Fruit fly (Drosophila melanogaster): Measurements from ENCODE around the gene nonC.
A peak's percentile ranks its signal among the peaks of the same experiment; 100 is the strongest.

nonC gene

dm6 chrX:6862521-6863288 lies 38.4 kb downstream of the nonC start:
- peak; percentile 67 for TF ChIP-seq sage (GFP tag; optimal IDR thresholded peaks at IDR 0.05)
- no peak for TF ChIP-seq lola (GFP tag; optimal IDR thresholded peaks at IDR 0.05)
- peak; percentile 14 for TF ChIP-seq br (GFP tag; optimal IDR thresholded peaks at IDR 0.05)
- no peak for TF ChIP-seq Hr78 (GFP tag; optimal IDR thresholded peaks at IDR 0.05)
- peak; percentile 30 for TF ChIP-seq Jra (GFP tag; optimal IDR thresholded peaks at IDR 0.05)
- TF ChIP-seq Vsx2 (GFP tag; optimal IDR thresholded peaks at IDR 0.05; ENCODE audit: partially characterized antibody) = peak; percentile 69
- TF ChIP-seq dsf (GFP tag; optimal IDR thresholded peaks at IDR 0.05; ENCODE audit: borderline replicate concordance) = no peak
- TF ChIP-seq Mio (GFP tag; optimal IDR thresholded peaks at IDR 0.05) = no peak
- TF ChIP-seq brk (GFP tag; optimal IDR thresholded peaks at IDR 0.05) = no peak
- no peak for TF ChIP-seq Sp1 (GFP tag; optimal IDR thresholded peaks at IDR 0.05)
- peak; percentile 15 for TF ChIP-seq tai (GFP tag; optimal IDR thresholded peaks at IDR 0.05)
- no peak for TF ChIP-seq pan (optimal IDR thresholded peaks at IDR 0.05)
- no peak for TF ChIP-seq HLH106 (tag; optimal IDR thresholded peaks at IDR 0.05)
- TF ChIP-seq dmrt93B (GFP tag; optimal IDR thresholded peaks at IDR 0.05) = no peak
- TF ChIP-seq dl (GFP tag; optimal IDR thresholded peaks at IDR 0.05; ENCODE audit: insufficient read depth in 1 of 2, partially characterized antibody in 2 of 2) = no peak
- peak; percentile 95 for TF ChIP-seq psq (GFP tag; optimal IDR thresholded peaks at IDR 0.05)
- TF ChIP-seq Dif (GFP tag; optimal IDR thresholded peaks at IDR 0.05; ENCODE audit: partially characterized antibody) = no peak
- TF ChIP-seq h (GFP tag; optimal IDR thresholded peaks at IDR 0.05) = peak; percentile 8
- no peak for TF ChIP-seq ey (GFP tag; optimal IDR thresholded peaks at IDR 0.05)
- TF ChIP-seq OdsH (GFP tag; optimal IDR thresholded peaks at IDR 0.05) = no peak
- peak; percentile 21 for TF ChIP-seq rgr (GFP tag; optimal IDR thresholded peaks at IDR 0.05)
- no peak for TF ChIP-seq Myc (optimal IDR thresholded peaks at IDR 0.05)
- no peak for TF ChIP-seq Rel (GFP tag; optimal IDR thresholded peaks at IDR 0.05)
- peak; percentile 50 for TF ChIP-seq Rel (tag; optimal IDR thresholded peaks at IDR 0.05)
- TF ChIP-seq fru (GFP tag; optimal IDR thresholded peaks at IDR 0.05) = no peak
- no peak for TF ChIP-seq CG9705 (GFP tag; optimal IDR thresholded peaks at IDR 0.05)
- TF ChIP-seq usp (GFP tag; optimal IDR thresholded peaks at IDR 0.05) = no peak
- TF ChIP-seq N (GFP tag; optimal IDR thresholded peaks at IDR 0.05) = peak; percentile 28
- TF ChIP-seq Abd-B (GFP tag; optimal IDR thresholded peaks at IDR 0.05) = no peak
- no peak for TF ChIP-seq Dfd (GFP tag; optimal IDR thresholded peaks at IDR 0.05)
- no peak for TF ChIP-seq GATAd (GFP tag; optimal IDR thresholded peaks at IDR 0.05)

- TF ChIP-seq Hnf4 (GFP tag; optimal IDR thresholded peaks at IDR 0.05) (peak; percentile 81), ey (GFP tag; optimal IDR thresholded peaks at IDR 0.05) (peak; percentile 91), h (GFP tag; optimal IDR thresholded peaks at IDR 0.05) (peak; percentile 93), tai (GFP tag; optimal IDR thresholded peaks at IDR 0.05) (peak; percentile 25), OdsH (GFP tag; optimal IDR thresholded peaks at IDR 0.05) (peak; percentile 87), Abd-B (GFP tag; optimal IDR thresholded peaks at IDR 0.05) (no peak), Sp1 (GFP tag; optimal IDR thresholded peaks at IDR 0.05) (peak; percentile 97), Rel (GFP tag; optimal IDR thresholded peaks at IDR 0.05) (no peak), Rel (tag; optimal IDR thresholded peaks at IDR 0.05) (peak; percentile 87), HLH106 (tag; optimal IDR thresholded peaks at IDR 0.05) (peak; percentile 95), foxo (GFP tag; optimal IDR thresholded peaks at IDR 0.05) (peak in 1 of 2 experiments; percentile 94), sage (GFP tag; optimal IDR thresholded peaks at IDR 0.05) (peak; percentile 81), dmrt93B (GFP tag; optimal IDR thresholded peaks at IDR 0.05) (peak; percentile 92), CG32264 (GFP tag; optimal IDR thresholded peaks at IDR 0.05) (peak; percentile 70), Dfd (GFP tag; optimal IDR thresholded peaks at IDR 0.05) (no peak), br (GFP tag; optimal IDR thresholded peaks at IDR 0.05) (peak; percentile 88), Mio (GFP tag; optimal IDR thresholded peaks at IDR 0.05) (no peak), Jra (GFP tag; optimal IDR thresholded peaks at IDR 0.05) (peak; percentile 14), Hr78 (GFP tag; optimal IDR thresholded peaks at IDR 0.05) (no peak), pan (optimal IDR thresholded peaks at IDR 0.05) (no peak), brk (GFP tag; optimal IDR thresholded peaks at IDR 0.05) (peak; percentile 23), CG9705 (GFP tag; optimal IDR thresholded peaks at IDR 0.05) (peak; percentile 90), rgr (GFP tag; optimal IDR thresholded peaks at IDR 0.05) (peak; percentile 89), sv (GFP tag; optimal IDR thresholded peaks at IDR 0.05) (peak; percentile 82), woc (GFP tag; optimal IDR thresholded peaks at IDR 0.05) (peak; percentile 77), fru (GFP tag; optimal IDR thresholded peaks at IDR 0.05) (peak; percentile 95), psq (GFP tag; optimal IDR thresholded peaks at IDR 0.05) (no peak)
Observed at dm6 chrX:6863289-6863938, 39.1 kb downstream of the nonC start, which contains the start of gene CG43736. Gene CG43736 (plus strand): TSS chrX:6863888.
